Fruit fly (Drosophila melanogaster) Kc167 (cell line): ENCODE data around the gene CG10700.

Experiments
- Myc ChIP-seq: fragments of >200 bp; optimal IDR thresholded peaks from 2 replicates; lab custom pipeline; 2017; ENCODE audit warnings: missing external identifiers
- Sin3A ChIP-seq: fragments of >200 bp; optimal IDR thresholded peaks from 2 replicates; lab custom pipeline; 2018; ENCODE audit warnings: missing external identifiers
- h ChIP-seq: fragments of >200 bp; optimal IDR thresholded peaks from 3 replicates; lab custom pipeline; 2018; ENCODE audit warnings: missing external identifiers
- insv ChIP-seq: fragments of >200 bp; optimal IDR thresholded peaks from 3 replicates; lab custom pipeline; 2018; ENCODE audit warnings: missing external identifiers
- psq ChIP-seq: fragments of >200 bp; optimal IDR thresholded peaks from 2 replicates; lab custom pipeline; 2017; ENCODE audit warnings: missing external identifiers

DNA sequence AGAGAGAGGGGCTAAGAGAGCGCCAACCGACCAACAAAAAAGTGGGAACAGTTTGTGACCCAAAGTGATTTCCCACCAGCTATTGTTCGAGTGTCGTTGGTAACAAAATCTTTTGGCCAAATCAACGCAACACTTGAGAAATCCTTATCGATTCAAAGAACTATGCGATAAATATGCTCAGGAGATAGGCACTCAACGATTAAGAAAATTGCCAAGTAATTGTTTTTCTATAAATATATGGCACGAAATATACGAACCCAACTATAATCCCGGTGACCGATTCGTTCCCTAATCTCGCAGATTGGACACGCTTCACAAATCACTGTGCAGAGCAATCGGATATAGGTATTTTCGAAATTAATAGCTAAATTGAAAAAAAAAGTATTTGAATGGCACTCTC lies 32.3 kb upstream of the CG10700 start:
- TF ChIP-seq h (lab: Kevin White, UChicago) (no peak), insv (no peak), psq (lab: Kevin White, UChicago) (no peak), Sin3A (lab: Kevin White, UChicago) (no peak), Myc (lab: Kevin White, UChicago) (no peak)
